Worm (Caenorhabditis elegans): ENCODE data around the gene ctl-1.

Gene ctl-1

ce11 chrII:14276409-14276808 lies 29.7 kb downstream of the ctl-1 start, which contains the start of gene Y54G11A.3:
Gene Y54G11A.3 (plus strand): TSS chrII:14276621.
- TF ChIP-seq C17E4.6 (GFP tag; IDR thresholded peaks at IDR 0.05) (no peak), attf-6 (GFP tag; IDR thresholded peaks at IDR 0.05) (no peak), hlh-26 (GFP tag; conservative IDR thresholded peaks at IDR 0.05) (no peak), ceh-58 (GFP tag; IDR thresholded peaks at IDR 0.05) (no peak), Y95B8A.8 (GFP tag; IDR thresholded peaks at IDR 0.05) (no peak), lsl-1 (GFP tag; optimal IDR thresholded peaks at IDR 0.05) (peak; percentile 78), ZK185.1 (tag; optimal IDR thresholded peaks at IDR 0.05; ENCODE audit: poor library complexity, severe bottlenecking) (no peak), lin-54 (GFP tag; optimal IDR thresholded peaks at IDR 0.05) (no peak), F37B4.10 (GFP tag; IDR thresholded peaks at IDR 0.05) (no peak), F33H1.4 (GFP tag; IDR thresholded peaks at IDR 0.05) (peak; percentile 78), ztf-22 (GFP tag; optimal IDR thresholded peaks at IDR 0.05) (no peak), madf-6 (GFP tag; IDR thresholded peaks at IDR 0.05) (peak; percentile 63; the same call in 1 of the 2 replicates), nfyb-1 (GFP tag; IDR thresholded peaks at IDR 0.05) (no peak), efl-1 (GFP tag; optimal IDR thresholded peaks at IDR 0.05) (peak; percentile 15)

- TF ChIP-seq nfyb-1 (GFP tag; IDR thresholded peaks at IDR 0.05) (0 out of 2 replicates have a peak, but pooled peaks have one; percentile 18), cebp-2 (GFP tag; IDR thresholded peaks at IDR 0.05) (peak; percentile 78; the same call in 1 of the 2 replicates)
These were observed 31.0 kb downstream of the ctl-1 start for ce11 chrII:14275045-14275444.

ce11 chrII:14269839-14270238 lies 36.2 kb downstream of the ctl-1 start:
- TF ChIP-seq lin-54 (GFP tag; optimal IDR thresholded peaks at IDR 0.05): no peak
- TF ChIP-seq repo-1 (tag; optimal IDR thresholded peaks at IDR 0.05): no peak
- no peak for TF ChIP-seq Y79H2A.3 (GFP tag; conservative IDR thresholded peaks at IDR 0.05)
- no peak for TF ChIP-seq B0019.2 (GFP tag; conservative IDR thresholded peaks at IDR 0.05)
- TF ChIP-seq madf-3 (GFP tag; IDR thresholded peaks at IDR 0.05): no peak
- no peak for TF ChIP-seq lin-26 (GFP tag; IDR thresholded peaks at IDR 0.05)

ce11 chrII:14269142-14269593 lies 36.9 kb downstream of the ctl-1 start, which contains the start of gene Y54G11A.1:
Gene Y54G11A.1 (minus strand): TSS chrII:14269192.
- no peak for TF ChIP-seq F39B2.1 (GFP tag; IDR thresholded peaks at IDR 0.05)
- TF ChIP-seq nhr-179 (tag; optimal IDR thresholded peaks at IDR 0.05): no peak
- TF ChIP-seq ztf-28 (GFP tag; IDR thresholded peaks at IDR 0.05): no peak
- no peak for TF ChIP-seq F10E7.11 (tag; optimal IDR thresholded peaks at IDR 0.05)
- no peak for TF ChIP-seq ekl-4 (GFP tag; IDR thresholded peaks at IDR 0.05)
- no peak for TF ChIP-seq egl-44 (GFP tag; IDR thresholded peaks at IDR 0.05)
- no peak for TF ChIP-seq dpl-1 (GFP tag; optimal IDR thresholded peaks at IDR 0.05)
- TF ChIP-seq dox-1 (GFP tag; IDR thresholded peaks at IDR 0.05): no peak
- no peak for TF ChIP-seq D2030.7 (GFP tag; IDR thresholded peaks at IDR 0.05)
- TF ChIP-seq rpc-1 (optimal IDR thresholded peaks at IDR 0.05): no peak
- TF ChIP-seq rpc-1 (tag; optimal IDR thresholded peaks at IDR 0.05): no peak
- TF ChIP-seq ztf-6 (GFP tag; IDR thresholded peaks at IDR 0.05): no peak
- TF ChIP-seq nfyb-1 (GFP tag; IDR thresholded peaks at IDR 0.05): no peak; the same call in 1 of the 2 replicates
- no peak for TF ChIP-seq K12H6.12 (tag; optimal IDR thresholded peaks at IDR 0.05)

- no peak for TF ChIP-seq unc-62 (GFP tag; optimal IDR thresholded peaks at IDR 0.05)
- no peak for TF ChIP-seq Y56A3A.18 (GFP tag; IDR thresholded peaks at IDR 0.05)
- TF ChIP-seq F10E7.11 (tag; optimal IDR thresholded peaks at IDR 0.05): no peak
- peak; percentile 45; the same call in 1 of the 2 replicates for TF ChIP-seq egrh-3 (GFP tag; IDR thresholded peaks at IDR 0.05)
- no peak for TF ChIP-seq B0035.1 (tag; optimal IDR thresholded peaks at IDR 0.05)
- no peak for TF ChIP-seq efl-1 (GFP tag; optimal IDR thresholded peaks at IDR 0.05)
- TF ChIP-seq sea-2 (GFP tag; IDR thresholded peaks at IDR 0.05): no peak
- TF ChIP-seq zfh-2 (GFP tag; conservative IDR thresholded peaks at IDR 0.05): peak; percentile 54
- TF ChIP-seq let-526 (GFP tag; IDR thresholded peaks at IDR 0.05): no peak
These were observed 48.1 kb downstream of the ctl-1 start for ce11 chrII:14257943-14258342.
